Fruit fly (Drosophila melanogaster) whole organism, prepupa: ENCODE results near the gene cni.
A peak's percentile ranks its signal among the peaks of the same experiment; 100 is the strongest.

Source experiments
- Blimp-1 ChIP-seq: fragments of 200-800 bp; sonication (Bioruptor generic); optimal IDR thresholded peaks from 3 replicates; lab custom pipeline; 2017; ENCODE audit warnings: missing biosample characterization, missing genetic modification characterization, mild to moderate bottlenecking, moderate library complexity, missing genetic modification reagents
- CG10631 ChIP-seq: fragments of 200-800 bp; sonication (Bioruptor generic); optimal IDR thresholded peaks from 2 replicates; lab custom pipeline; 2016; ENCODE audit warnings: missing biosample characterization, missing genetic modification characterization
- CG10669 ChIP-seq: fragments of 200-800 bp; sonication (Bioruptor generic); optimal IDR thresholded peaks from 3 replicates; lab custom pipeline; 2018; ENCODE audit warnings: missing biosample characterization, mild to moderate bottlenecking, missing genetic modification characterization, moderate library complexity
- CG11762 ChIP-seq: fragments of 200-800 bp; sonication (Bioruptor generic); optimal IDR thresholded peaks from 3 replicates; lab custom pipeline; 2016; ENCODE audit warnings: missing biosample characterization, missing genetic modification characterization; ENCODE audit not compliant: insufficient read depth
- CG11902 ChIP-seq: fragments of 200-800 bp; sonication (Bioruptor generic); optimal IDR thresholded peaks from 3 replicates; lab custom pipeline; 2016; ENCODE audit warnings: missing biosample characterization, missing genetic modification characterization
- CG15336 ChIP-seq: fragments of 200-800 bp; sonication (Bioruptor generic); IDR thresholded peaks from 2 replicates; pipeline ENCODE4 v1.3.6; 2022; ENCODE audit warnings: missing biosample characterization, missing genetic modification characterization
- CG1621 ChIP-seq: fragments of 200-800 bp; sonication (Bioruptor generic); optimal IDR thresholded peaks from 3 replicates; lab custom pipeline; 2018; ENCODE audit warnings: missing biosample characterization, mild to moderate bottlenecking, missing genetic modification characterization
- CG3032 ChIP-seq: fragments of 200-800 bp; optimal IDR thresholded peaks from 2 replicates; lab custom pipeline; 2019; ENCODE audit warnings: missing biosample characterization, mild to moderate bottlenecking, missing genetic modification characterization, moderate library complexity
- CG31627 ChIP-seq: fragments of 200-800 bp; sonication (Bioruptor generic); optimal IDR thresholded peaks from 3 replicates; lab custom pipeline; 2016; ENCODE audit warnings: missing biosample characterization, missing genetic modification characterization
- CG32006 ChIP-seq: fragments of 200-800 bp; sonication (Bioruptor generic); optimal IDR thresholded peaks from 3 replicates; lab custom pipeline; 2017; ENCODE audit warnings: missing biosample characterization, mild to moderate bottlenecking, missing genetic modification characterization
- CG3919 ChIP-seq: fragments of 200-800 bp; sonication (Bioruptor generic); optimal IDR thresholded peaks from 3 replicates; lab custom pipeline; 2016; ENCODE audit warnings: missing biosample characterization, missing genetic modification characterization
- CG4318 ChIP-seq: fragments of 200-800 bp; sonication (Bioruptor generic); optimal IDR thresholded peaks from 3 replicates; lab custom pipeline; 2017; ENCODE audit warnings: missing biosample characterization, mild to moderate bottlenecking, missing genetic modification characterization
- CG6163 ChIP-seq: fragments of 200-800 bp; sonication (Bioruptor generic); IDR thresholded peaks from 3 replicates; pipeline ENCODE4 v1.3.6; 2022; ENCODE audit warnings: missing biosample characterization, missing genetic modification characterization
- CG6276 ChIP-seq: fragments of 200-800 bp; sonication (Bioruptor generic); optimal IDR thresholded peaks from 2 replicates; lab custom pipeline; 2017; ENCODE audit warnings: missing biosample characterization, mild to moderate bottlenecking, missing genetic modification characterization
- CG6792 ChIP-seq: fragments of 200-800 bp; sonication (Bioruptor generic); optimal IDR thresholded peaks from 3 replicates; lab custom pipeline; 2016; ENCODE audit warnings: missing biosample characterization, missing genetic modification characterization
- CG6808 ChIP-seq: fragments of 200-800 bp; sonication (Bioruptor generic); optimal IDR thresholded peaks from 3 replicates; lab custom pipeline; 2017; ENCODE audit warnings: missing biosample characterization, missing genetic modification characterization, mild to moderate bottlenecking, moderate library complexity, missing genetic modification reagents
- CG6854 ChIP-seq: fragments of 200-800 bp; sonication (Bioruptor generic); optimal IDR thresholded peaks from 2 replicates; lab custom pipeline; 2017; ENCODE audit warnings: missing biosample characterization, mild to moderate bottlenecking, missing genetic modification characterization
- CG7368 ChIP-seq: fragments of 200-800 bp; sonication (Bioruptor generic); optimal IDR thresholded peaks from 3 replicates; lab custom pipeline; 2016; ENCODE audit warnings: missing biosample characterization, missing genetic modification characterization
- CG8119 ChIP-seq: fragments of 200-800 bp; sonication (Bioruptor generic); IDR thresholded peaks from 3 replicates; pipeline ENCODE4 v1.3.6; 2022; ENCODE audit warnings: missing biosample characterization, missing genetic modification characterization
- CG8319 ChIP-seq: fragments of 200-800 bp; sonication (Bioruptor generic); optimal IDR thresholded peaks from 3 replicates; lab custom pipeline; 2016; ENCODE audit warnings: missing biosample characterization, missing genetic modification characterization
- CG8632 ChIP-seq: fragments of 200-800 bp; sonication (Bioruptor generic); optimal IDR thresholded peaks from 3 replicates; lab custom pipeline; 2016; ENCODE audit warnings: missing biosample characterization, missing genetic modification characterization
- CG9139 ChIP-seq: fragments of 200-800 bp; sonication (Bioruptor generic); optimal IDR thresholded peaks from 3 replicates; lab custom pipeline; 2017; ENCODE audit warnings: missing biosample characterization, mild to moderate bottlenecking, missing genetic modification characterization
- Eip75B ChIP-seq: fragments of 200-800 bp; sonication (Bioruptor generic); optimal IDR thresholded peaks from 3 replicates; lab custom pipeline; 2016; ENCODE audit warnings: missing biosample characterization, missing genetic modification characterization
- Eip78C ChIP-seq: fragments of 200-800 bp; sonication (Bioruptor generic); peaks from one replicate; lab custom pipeline; 2016; ENCODE audit warnings: missing biosample characterization, missing genetic modification characterization
- Eip93F ChIP-seq: fragments of 200-800 bp; sonication (Bioruptor generic); optimal IDR thresholded peaks from 2 replicates; lab custom pipeline; 2016; ENCODE audit warnings: missing biosample characterization, mild to moderate bottlenecking, missing genetic modification characterization
- Ets21C ChIP-seq: fragments of 200-800 bp; sonication (Bioruptor generic); optimal IDR thresholded peaks from 3 replicates; lab custom pipeline; 2016; ENCODE audit warnings: missing biosample characterization, missing genetic modification characterization
- Ets96B ChIP-seq: fragments of 200-800 bp; optimal IDR thresholded peaks from 2 replicates; lab custom pipeline; 2019; ENCODE audit warnings: missing biosample characterization, mild to moderate bottlenecking, missing genetic modification characterization, moderate library complexity
- Gug ChIP-seq: fragments of 200-800 bp; sonication (Bioruptor generic); IDR thresholded peaks from 2 replicates; pipeline ENCODE4 v1.3.6; 2022; ENCODE audit warnings: missing biosample characterization, missing genetic modification characterization
- Hr39 ChIP-seq: fragments of 200-800 bp; sonication (Bioruptor generic); optimal IDR thresholded peaks from 2 replicates; lab custom pipeline; 2016; ENCODE audit warnings: missing biosample characterization, missing genetic modification characterization
- Hr4 ChIP-seq: fragments of 200-800 bp; sonication (Bioruptor generic); optimal IDR thresholded peaks from 3 replicates; lab custom pipeline; 2016; ENCODE audit warnings: missing biosample characterization, missing genetic modification characterization
- Met ChIP-seq: fragments of 200-800 bp; sonication (Bioruptor generic); optimal IDR thresholded peaks from 3 replicates; lab custom pipeline; 2016; ENCODE audit warnings: missing biosample characterization, missing genetic modification characterization
- OdsH ChIP-seq: fragments of 200-800 bp; sonication (Bioruptor generic); optimal IDR thresholded peaks from 3 replicates; lab custom pipeline; 2016; ENCODE audit warnings: missing biosample characterization, missing genetic modification characterization
- Smox ChIP-seq: fragments of 200-800 bp; sonication (Bioruptor generic); optimal IDR thresholded peaks from 3 replicates; lab custom pipeline; 2016; ENCODE audit warnings: missing biosample characterization, missing genetic modification characterization
- Sox15 ChIP-seq: fragments of 200-800 bp; sonication (Bioruptor generic); optimal IDR thresholded peaks from 3 replicates; lab custom pipeline; 2016; ENCODE audit warnings: missing biosample characterization, missing genetic modification characterization
- achi ChIP-seq: fragments of 200-800 bp; sonication (Bioruptor generic); optimal IDR thresholded peaks from 3 replicates; lab custom pipeline; 2016; ENCODE audit warnings: missing biosample characterization, missing genetic modification characterization
- cyc ChIP-seq: fragments of 200-800 bp; sonication (Bioruptor generic); optimal IDR thresholded peaks from 3 replicates; lab custom pipeline; 2016; ENCODE audit warnings: missing biosample characterization, missing genetic modification characterization
- dsx ChIP-seq: fragments of 200-800 bp; optimal IDR thresholded peaks from 3 replicates; lab custom pipeline; 2019; ENCODE audit warnings: missing biosample characterization, mild to moderate bottlenecking, missing genetic modification characterization, moderate library complexity; ENCODE audit not compliant: poor library complexity, severe bottlenecking
- eg ChIP-seq: fragments of 200-800 bp; sonication (Bioruptor generic); IDR thresholded peaks from 3 replicates; pipeline ENCODE4 v1.3.6; 2022; ENCODE audit warnings: missing biosample characterization, missing genetic modification characterization
- esn ChIP-seq: fragments of 200-800 bp; sonication (Bioruptor generic); optimal IDR thresholded peaks from 2 replicates; lab custom pipeline; 2016; ENCODE audit warnings: missing biosample characterization, mild to moderate bottlenecking, missing genetic modification characterization, moderate library complexity
- fd59A ChIP-seq: fragments of 200-800 bp; sonication (Bioruptor generic); optimal IDR thresholded peaks from 2 replicates; lab custom pipeline; 2017; ENCODE audit warnings: missing biosample characterization, mild to moderate bottlenecking, missing genetic modification characterization, missing genetic modification reagents
- fd85E ChIP-seq: fragments of 200-800 bp; sonication (Bioruptor generic); optimal IDR thresholded peaks from 3 replicates; lab custom pipeline; 2016; ENCODE audit warnings: missing biosample characterization, missing genetic modification characterization
- fkh ChIP-seq: fragments of 200-800 bp; sonication (Bioruptor generic); optimal IDR thresholded peaks from 3 replicates; lab custom pipeline; 2017; ENCODE audit warnings: missing biosample characterization, mild to moderate bottlenecking, missing genetic modification characterization, moderate library complexity
- salr ChIP-seq, 2 experiments: fragments of 200-800 bp; sonication (Bioruptor generic); optimal IDR thresholded peaks; 3 replicates each; lab custom pipeline; 2016 to 2018; ENCODE audit warnings: missing biosample characterization in 2 of 2, missing genetic modification characterization in 2 of 2, mild to moderate bottlenecking in 1 of 2
- spab ChIP-seq: fragments of 200-800 bp; sonication (Bioruptor generic); optimal IDR thresholded peaks from 2 replicates; lab custom pipeline; 2017; ENCODE audit warnings: missing biosample characterization, mild to moderate bottlenecking, missing genetic modification characterization, missing genetic modification reagents
- svp ChIP-seq: fragments of 200-800 bp; sonication (Bioruptor generic); peaks from one replicate; lab custom pipeline; 2016; ENCODE audit warnings: missing biosample characterization, missing genetic modification characterization
- topi ChIP-seq: fragments of 200-800 bp; sonication (Bioruptor generic); optimal IDR thresholded peaks from 3 replicates; lab custom pipeline; 2016; ENCODE audit warnings: missing biosample characterization, missing genetic modification characterization
- vri ChIP-seq: fragments of 200-800 bp; sonication (Bioruptor generic); optimal IDR thresholded peaks from 3 replicates; lab custom pipeline; 2016; ENCODE audit warnings: missing biosample characterization, mild to moderate bottlenecking, missing genetic modification characterization

The cni gene

DNA sequence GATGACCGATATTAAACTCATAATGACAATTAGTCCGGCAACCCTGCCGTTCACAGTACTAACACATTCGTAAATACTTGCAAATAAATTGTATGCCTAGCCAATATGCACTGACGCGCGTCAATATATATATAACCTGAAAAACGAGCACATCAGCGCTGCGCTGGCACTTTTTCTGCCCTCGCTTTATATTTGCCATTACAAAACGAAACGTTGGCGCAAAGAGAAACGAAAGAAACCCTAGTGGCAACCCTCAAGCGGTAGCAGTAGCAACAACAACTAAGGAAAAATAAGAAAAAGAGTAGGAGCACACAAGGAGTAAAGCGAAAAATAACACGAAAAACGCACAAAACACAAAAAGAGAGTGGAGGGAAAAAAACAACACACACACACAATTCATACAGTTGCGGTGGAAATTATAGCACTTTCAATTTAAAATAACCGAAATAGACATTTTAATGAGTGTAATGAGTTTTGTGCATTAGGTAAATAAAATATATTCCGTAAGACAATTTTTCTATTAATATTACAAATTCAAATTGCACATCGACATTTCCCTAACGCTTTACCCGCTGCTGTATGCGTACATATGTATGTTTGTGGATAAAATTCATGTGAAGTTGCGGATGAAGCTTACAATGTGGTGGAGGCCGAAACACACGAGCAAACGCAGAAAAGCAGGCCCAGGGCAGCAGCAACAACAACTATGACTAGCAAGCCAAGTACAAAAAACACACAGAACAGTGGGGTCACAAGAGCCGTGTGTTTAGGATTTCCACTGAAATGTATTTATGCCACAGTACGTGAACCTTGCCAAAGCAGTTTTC lies 40.4 kb upstream of the cni start (continued):
- TF ChIP-seq CG6808 (peak; percentile 99), Hr39 (GFP tag; lab: Kevin White, UChicago) (peak; percentile 99), CG3032 (tag; lab: Kevin White, UChicago) (peak; percentile 99), esn (GFP tag; lab: Kevin White, UChicago) (peak; percentile 100), CG10669 (peak; percentile 99), fd59A (GFP tag; lab: Kevin White, UChicago) (peak; percentile 99), CG32006 (GFP tag; lab: Kevin White, UChicago) (peak; percentile 99), CG8632 (GFP tag; lab: Kevin White, UChicago) (peak; percentile 99), CG1621 (tag; lab: Kevin White, UChicago) (peak; percentile 99), CG11762 (GFP tag; lab: Kevin White, UChicago) (peak; percentile 99), svp (peak; percentile 100), OdsH (GFP tag; lab: Kevin White, UChicago) (peak; percentile 99), CG8119 (peak; percentile 100), CG9139 (peak; percentile 98), Blimp-1 (GFP tag; lab: Kevin White, UChicago) (peak; percentile 96), Eip78C (GFP tag; lab: Kevin White, UChicago) (peak; percentile 100)

DNA sequence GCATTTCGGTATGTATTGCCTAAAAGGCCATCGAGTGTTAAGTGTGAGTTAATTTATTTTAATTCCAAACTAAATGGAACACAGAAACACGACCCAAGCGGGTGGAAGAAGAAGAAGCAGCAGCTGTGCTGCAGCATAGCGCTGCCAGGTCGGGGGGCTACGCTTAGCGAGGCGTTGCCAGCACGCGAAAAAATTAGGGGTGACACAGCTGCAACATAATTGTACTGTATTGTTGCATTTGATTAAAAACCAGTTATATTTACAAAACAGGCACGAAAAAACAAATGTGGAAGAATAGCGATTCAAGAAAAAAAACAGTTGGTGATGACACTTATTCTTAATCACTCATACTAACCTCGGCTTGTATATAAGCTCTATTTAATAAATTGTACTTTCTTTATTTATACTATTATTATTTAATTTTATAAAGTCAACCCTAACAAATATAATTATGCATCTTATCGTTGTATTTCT lies 39.7 kb upstream of the cni start:
- TF ChIP-seq CG6163 (GFP tag; lab: Robert Waterston, UW) (peak; percentile 77), CG7368 (GFP tag; lab: Kevin White, UChicago) (peak; percentile 46), svp (peak; percentile 86), CG6854 (GFP tag; lab: Kevin White, UChicago) (peak; percentile 37), CG11902 (GFP tag; lab: Kevin White, UChicago) (peak; percentile 64), esn (GFP tag; lab: Kevin White, UChicago) (peak; percentile 86), Hr4 (peak; percentile 59), Ets96B (tag; lab: Kevin White, UChicago) (peak; percentile 30), fd85E (GFP tag; lab: Kevin White, UChicago) (peak; percentile 16), spab (peak; percentile 30), Gug (GFP tag; lab: Robert Waterston, UW) (peak; percentile 61; the same call in 1 of the 2 replicates), CG6792 (GFP tag; lab: Kevin White, UChicago) (peak; percentile 41), Eip93F (GFP tag; lab: Kevin White, UChicago) (peak; percentile 48), Smox (GFP tag; lab: Kevin White, UChicago) (peak; percentile 78), CG31627 (GFP tag; lab: Kevin White, UChicago) (peak; percentile 84), CG3032 (tag; lab: Kevin White, UChicago) (no peak), CG3919 (GFP tag; lab: Kevin White, UChicago) (no peak), achi (GFP tag; lab: Kevin White, UChicago) (peak; percentile 74), CG10631 (GFP tag; lab: Kevin White, UChicago) (peak; percentile 76), Hr39 (GFP tag; lab: Kevin White, UChicago) (peak; percentile 88), fkh (GFP tag; lab: Kevin White, UChicago) (no peak), Ets21C (GFP tag; lab: Kevin White, UChicago) (peak; percentile 83), CG8319 (GFP tag; lab: Kevin White, UChicago) (peak; percentile 51), Sox15 (peak; percentile 76), Blimp-1 (GFP tag; lab: Kevin White, UChicago) (peak; percentile 51), Met (GFP tag; lab: Kevin White, UChicago) (peak; percentile 80), CG8632 (GFP tag; lab: Kevin White, UChicago) (peak; percentile 53), OdsH (GFP tag; lab: Kevin White, UChicago) (peak; percentile 76), Eip75B (GFP tag; lab: Kevin White, UChicago) (no peak), topi (GFP tag; lab: Kevin White, UChicago) (no peak), fd59A (GFP tag; lab: Kevin White, UChicago) (peak; percentile 40), Eip78C (GFP tag; lab: Kevin White, UChicago) (no peak), CG4318 (peak; percentile 75), dsx (GFP tag; lab: Kevin White, UChicago) (peak; percentile 50), salr (GFP tag; optimal IDR thresholded peaks at IDR 0.05; lab: Kevin White, UChicago) (no peak), CG15336 (peak; percentile 50), vri (GFP tag; lab: Kevin White, UChicago) (peak; percentile 73), eg (GFP tag; lab: Robert Waterston, UW) (peak; percentile 81), CG6276 (no peak), cyc (GFP tag; lab: Kevin White, UChicago) (peak; percentile 82)
